Fruit fly (Drosophila melanogaster) whole organism, embryonic: ENCODE data around the gene Tyler.

Experiments
- Blimp-1 ChIP-seq: fragments of 200-800 bp; sonication (Bioruptor generic); optimal IDR thresholded peaks from 3 replicates; lab custom pipeline; 2018; ENCODE audit warnings: missing biosample characterization, missing genetic modification characterization, mild to moderate bottlenecking, moderate library complexity, missing genetic modification reagents
- C15 ChIP-seq: fragments of 200-800 bp; sonication (Bioruptor generic); IDR thresholded peaks from 3 replicates; pipeline ENCODE4 v1.3.6; 2022; ENCODE audit warnings: missing biosample characterization, missing genetic modification characterization
- CG10654 ChIP-seq: fragments of 200-800 bp; sonication (Bioruptor generic); optimal IDR thresholded peaks from 2 replicates; lab custom pipeline; 2016; ENCODE audit warnings: missing biosample characterization, missing genetic modification characterization
- CG12155 ChIP-seq: fragments of 200-800 bp; sonication (Bioruptor generic); optimal IDR thresholded peaks from 3 replicates; lab custom pipeline; 2016; ENCODE audit warnings: missing biosample characterization, missing genetic modification characterization
- CG12219 ChIP-seq: fragments of 200-800 bp; sonication (Bioruptor generic); optimal IDR thresholded peaks from 3 replicates; lab custom pipeline; 2018; ENCODE audit warnings: missing biosample characterization, mild to moderate bottlenecking, missing genetic modification characterization
- CG13424 ChIP-seq: fragments of 200-800 bp; sonication (Bioruptor generic); optimal IDR thresholded peaks from 2 replicates; lab custom pipeline; 2019; ENCODE audit warnings: missing biosample characterization, mild to moderate bottlenecking, missing genetic modification characterization, moderate library complexity
- CG14014 ChIP-seq: fragments of 200-800 bp; sonication (Bioruptor generic); IDR thresholded peaks from 2 replicates; pipeline ENCODE4 v1.3.6; 2022; ENCODE audit warnings: missing biosample characterization, missing genetic modification characterization
- CG14965 ChIP-seq: fragments of 200-800 bp; sonication (Bioruptor generic); optimal IDR thresholded peaks from 2 replicates; lab custom pipeline; 2016; ENCODE audit warnings: missing biosample characterization, missing genetic modification characterization, borderline replicate concordance
- CG1529 ChIP-seq: fragments of 200-800 bp; sonication (Bioruptor generic); optimal IDR thresholded peaks from 3 replicates; lab custom pipeline; 2018; ENCODE audit warnings: missing biosample characterization, missing genetic modification characterization
- CG15479 ChIP-seq: fragments of 200-800 bp; sonication (Bioruptor generic); optimal IDR thresholded peaks from 3 replicates; lab custom pipeline; 2019; ENCODE audit warnings: missing biosample characterization, mild to moderate bottlenecking, missing genetic modification characterization, moderate library complexity
- CG16863 ChIP-seq: fragments of 200-800 bp; sonication (Bioruptor generic); optimal IDR thresholded peaks from 3 replicates; lab custom pipeline; 2016; ENCODE audit warnings: missing biosample characterization, missing genetic modification characterization
- CG17568 ChIP-seq: fragments of 200-800 bp; sonication (Bioruptor generic); optimal IDR thresholded peaks from 2 replicates; lab custom pipeline; 2018; ENCODE audit warnings: missing biosample characterization, mild to moderate bottlenecking, missing genetic modification characterization, moderate library complexity
- CG17612 ChIP-seq: fragments of 200-800 bp; sonication (Bioruptor generic); IDR thresholded peaks from 2 replicates; pipeline ENCODE4 v1.3.6; 2022; ENCODE audit warnings: missing biosample characterization, missing genetic modification characterization
- CG2678 ChIP-seq: fragments of 200-800 bp; sonication (Bioruptor generic); optimal IDR thresholded peaks from 3 replicates; lab custom pipeline; 2019; ENCODE audit warnings: missing biosample characterization, mild to moderate bottlenecking, missing genetic modification characterization, moderate library complexity
- CG30020 ChIP-seq: fragments of 200-800 bp; optimal IDR thresholded peaks from 2 replicates; lab custom pipeline; 2019; ENCODE audit warnings: missing biosample characterization, mild to moderate bottlenecking, missing genetic modification characterization, moderate library complexity
- CG33557 ChIP-seq: fragments of 200-800 bp; sonication (Bioruptor generic); optimal IDR thresholded peaks from 2 replicates; lab custom pipeline; 2019; ENCODE audit warnings: missing biosample characterization, mild to moderate bottlenecking, missing genetic modification characterization, moderate library complexity
- CG4707 ChIP-seq: fragments of 200-800 bp; sonication (Bioruptor generic); optimal IDR thresholded peaks from 2 replicates; lab custom pipeline; 2018; ENCODE audit warnings: missing biosample characterization, mild to moderate bottlenecking, missing genetic modification characterization, moderate library complexity
- CG6854 ChIP-seq: fragments of 200-800 bp; sonication (Bioruptor generic); optimal IDR thresholded peaks from 3 replicates; lab custom pipeline; 2017; ENCODE audit warnings: missing biosample characterization, mild to moderate bottlenecking, missing genetic modification characterization
- CG8290 ChIP-seq, 3 experiments: fragments of 200-800 bp; sonication (Bioruptor generic); optimal IDR thresholded peaks; 2 replicates each; lab custom pipeline; 2016 to 2019; ENCODE audit warnings: missing biosample characterization in 3 of 3, missing genetic modification characterization in 3 of 3, mild to moderate bottlenecking in 2 of 3, moderate library complexity in 1 of 3
- CG8944 ChIP-seq: fragments of 200-800 bp; sonication (Bioruptor generic); optimal IDR thresholded peaks from 3 replicates; lab custom pipeline; 2016; ENCODE audit warnings: missing biosample characterization, missing genetic modification characterization
- CG9817 ChIP-seq: fragments of 200-800 bp; sonication (Bioruptor generic); optimal IDR thresholded peaks from 2 replicates; lab custom pipeline; 2018; ENCODE audit warnings: missing biosample characterization, mild to moderate bottlenecking, missing genetic modification characterization, moderate library complexity
- Dp ChIP-seq: fragments of 200-800 bp; sonication (Bioruptor generic); optimal IDR thresholded peaks from 2 replicates; lab custom pipeline; 2018; ENCODE audit warnings: missing biosample characterization, mild to moderate bottlenecking, missing genetic modification characterization, moderate library complexity
- HHEX ChIP-seq: fragments of 200-800 bp; sonication (Bioruptor generic); optimal IDR thresholded peaks from 3 replicates; lab custom pipeline; 2017; ENCODE audit warnings: missing biosample characterization, mild to moderate bottlenecking, missing genetic modification characterization, missing genetic modification reagents
- HLHmδ ChIP-seq: fragments of 200-800 bp; sonication (Bioruptor generic); optimal IDR thresholded peaks from 2 replicates; lab custom pipeline; 2018; ENCODE audit warnings: missing biosample characterization, mild to moderate bottlenecking, missing genetic modification characterization, moderate library complexity
- MBD-R2 ChIP-seq: fragments of 200-800 bp; sonication (Bioruptor generic); IDR thresholded peaks from 2 replicates; pipeline ENCODE4 v1.3.6; 2022; ENCODE audit warnings: missing biosample characterization, missing genetic modification characterization
- Nf-YC ChIP-seq: fragments of 200-800 bp; optimal IDR thresholded peaks from 3 replicates; lab custom pipeline; 2019; ENCODE audit warnings: missing biosample characterization, mild to moderate bottlenecking, missing genetic modification characterization, moderate library complexity
- NfI ChIP-seq: fragments of 200-800 bp; sonication (Bioruptor generic); optimal IDR thresholded peaks from 3 replicates; lab custom pipeline; 2018; ENCODE audit warnings: missing biosample characterization, mild to moderate bottlenecking, missing genetic modification characterization, moderate library complexity
- Rx ChIP-seq: fragments of 200-800 bp; sonication (Bioruptor generic); IDR thresholded peaks from 2 replicates; pipeline ENCODE4 v1.3.6; 2022; ENCODE audit warnings: missing biosample characterization, missing genetic modification characterization
- Sox100B ChIP-seq: fragments of 200-800 bp; sonication (Bioruptor generic); optimal IDR thresholded peaks from 3 replicates; lab custom pipeline; 2018; ENCODE audit warnings: missing biosample characterization, mild to moderate bottlenecking, missing genetic modification characterization
- abd-A ChIP-seq: fragments of 200-800 bp; sonication (Bioruptor generic); optimal IDR thresholded peaks from 3 replicates; lab custom pipeline; 2019; ENCODE audit warnings: missing biosample characterization, mild to moderate bottlenecking, missing genetic modification characterization, moderate library complexity
- crc ChIP-seq: fragments of 200-800 bp; sonication (Bioruptor generic); optimal IDR thresholded peaks from 2 replicates; lab custom pipeline; 2016; ENCODE audit warnings: missing biosample characterization, missing genetic modification characterization
- crp ChIP-seq, 2 experiments: fragments of 200-800 bp; sonication (Bioruptor generic); optimal IDR thresholded peaks; 2 replicates in 1 of 2; 3 replicates in 1 of 2; lab custom pipeline; 2017; ENCODE audit warnings: missing biosample characterization in 2 of 2, missing genetic modification characterization in 2 of 2, mild to moderate bottlenecking in 1 of 2, moderate library complexity in 1 of 2
- esg ChIP-seq: fragments of 200-800 bp; sonication (Bioruptor generic); conservative IDR thresholded peaks from 2 replicates; pipeline ENCODE4 v1.3.6; 2022; ENCODE audit warnings: missing biosample characterization, missing genetic modification characterization
- fru ChIP-seq: fragments of >200 bp; optimal IDR thresholded peaks from 2 replicates; lab custom pipeline; 2017
- ftz-f1 ChIP-seq: fragments of 200-800 bp; sonication (Bioruptor generic); optimal IDR thresholded peaks from 2 replicates; lab custom pipeline; 2016; ENCODE audit warnings: missing biosample characterization, missing genetic modification characterization
- h ChIP-seq: fragments of >200 bp; optimal IDR thresholded peaks from 2 replicates; lab custom pipeline; 2017
- hbn ChIP-seq: fragments of 200-800 bp; sonication (Bioruptor generic); IDR thresholded peaks from 2 replicates; pipeline ENCODE4 v1.3.6; 2022; ENCODE audit warnings: missing biosample characterization, missing genetic modification characterization; ENCODE audit not compliant: partially characterized antibody
- hth ChIP-seq: fragments of >200 bp; optimal IDR thresholded peaks from 2 replicates; lab custom pipeline; 2017; ENCODE audit warnings: inconsistent platforms
- lmd ChIP-seq: fragments of 200-800 bp; sonication (Bioruptor generic); IDR thresholded peaks from 2 replicates; pipeline ENCODE4 v1.3.6; 2022; ENCODE audit warnings: missing biosample characterization, missing genetic modification characterization
- onecut ChIP-seq: fragments of 200-800 bp; sonication (Bioruptor generic); IDR thresholded peaks from 2 replicates; pipeline ENCODE4 v1.3.6; 2022; ENCODE audit warnings: missing biosample characterization, missing genetic modification characterization
- org-1 ChIP-seq: fragments of 200-800 bp; sonication (Bioruptor generic); optimal IDR thresholded peaks from 2 replicates; lab custom pipeline; 2017; ENCODE audit warnings: missing biosample characterization, missing genetic modification characterization
- pfk ChIP-seq: fragments of 200-800 bp; sonication (Bioruptor generic); optimal IDR thresholded peaks from 2 replicates; lab custom pipeline; 2018; ENCODE audit warnings: missing biosample characterization, mild to moderate bottlenecking, missing genetic modification characterization, moderate library complexity
- psq ChIP-seq: fragments of 200-800 bp; sonication (Bioruptor generic); optimal IDR thresholded peaks from 2 replicates; lab custom pipeline; 2017; ENCODE audit warnings: missing biosample characterization, missing genetic modification characterization
- shn ChIP-seq: fragments of 200-800 bp; sonication (Bioruptor generic); optimal IDR thresholded peaks from 3 replicates; lab custom pipeline; 2016; ENCODE audit warnings: missing biosample characterization, missing genetic modification characterization
- sim ChIP-seq: fragments of 200-800 bp; sonication (Bioruptor generic); IDR thresholded peaks from 2 replicates; pipeline ENCODE4 v1.3.6; 2022; ENCODE audit warnings: missing biosample characterization, missing genetic modification characterization
- so ChIP-seq: fragments of 200-800 bp; sonication (Bioruptor generic); IDR thresholded peaks from 3 replicates; pipeline ENCODE4 v1.3.6; 2022; ENCODE audit warnings: missing biosample characterization, missing genetic modification characterization
- sug ChIP-seq: fragments of 200-800 bp; optimal IDR thresholded peaks from 2 replicates; lab custom pipeline; 2019; ENCODE audit warnings: missing biosample characterization, mild to moderate bottlenecking, missing genetic modification characterization, moderate library complexity
- tap ChIP-seq: fragments of 200-800 bp; optimal IDR thresholded peaks from 3 replicates; lab custom pipeline; 2019; ENCODE audit warnings: missing biosample characterization, mild to moderate bottlenecking, missing genetic modification characterization, moderate library complexity
- ttk ChIP-seq: fragments of 200-800 bp; sonication (Bioruptor generic); IDR thresholded peaks from 2 replicates; pipeline ENCODE4 v2.1.2; 2022; ENCODE audit warnings: missing biosample characterization, missing genetic modification characterization
- twi ChIP-seq: fragments of 200-800 bp; optimal IDR thresholded peaks from 2 replicates; lab custom pipeline; 2019; ENCODE audit warnings: missing biosample characterization, mild to moderate bottlenecking, missing genetic modification characterization, moderate library complexity
- zen2 ChIP-seq: fragments of 200-800 bp; sonication (Bioruptor generic); IDR thresholded peaks from 3 replicates; pipeline ENCODE4 v1.3.6; 2022; ENCODE audit warnings: missing biosample characterization, missing genetic modification characterization; ENCODE audit not compliant: partially characterized antibody

Tyler gene

dm6 chrX:19615990-19616663 lies 4.8 kb downstream of the Tyler start, which contains the start of gene CG14210 (continued):
- TF ChIP-seq crp (GFP tag; optimal IDR thresholded peaks at IDR 0.05; lab: Kevin White, UChicago) (peak; percentile 3 to 84), CG14965 (GFP tag; lab: Kevin White, UChicago) (no peak), esg (GFP tag; lab: Robert Waterston, UW) (no peak), Sox100B (GFP tag; lab: Kevin White, UChicago) (no peak), Rx (GFP tag; lab: Robert Waterston, UW) (no peak), ttk (GFP tag; lab: Robert Waterston, UW) (no peak), Nf-YC (tag; lab: Kevin White, UChicago) (no peak), CG12155 (GFP tag; lab: Kevin White, UChicago) (no peak), CG17612 (no peak), CG10654 (GFP tag; lab: Kevin White, UChicago) (no peak), org-1 (GFP tag; lab: Kevin White, UChicago) (no peak), pfk (GFP tag; lab: Kevin White, UChicago) (peak; percentile 70), sug (peak; percentile 25), shn (GFP tag; lab: Kevin White, UChicago) (no peak), CG12219 (GFP tag; lab: Kevin White, UChicago) (no peak), CG2678 (tag; lab: Kevin White, UChicago) (no peak), CG8290 (GFP tag; optimal IDR thresholded peaks at IDR 0.05; lab: Kevin White, UChicago) (no peak), CG8290 (tag; optimal IDR thresholded peaks at IDR 0.05; lab: Kevin White, UChicago) (no peak), CG1529 (GFP tag; lab: Kevin White, UChicago) (no peak), CG16863 (no peak), MBD-R2 (GFP tag; lab: Robert Waterston, UW) (peak; percentile 70), CG9817 (tag; lab: Kevin White, UChicago) (no peak), hth (lab: Kevin White, UChicago) (no peak), ftz-f1 (no peak), HLHmδ (GFP tag; lab: Kevin White, UChicago) (no peak), psq (GFP tag; lab: Kevin White, UChicago) (no peak), zen2 (GFP tag; lab: Robert Waterston, UW) (peak; percentile 78), fru (lab: Kevin White, UChicago) (no peak), lmd (GFP tag; lab: Robert Waterston, UW) (no peak), NfI (no peak), CG14014 (no peak), onecut (GFP tag; lab: Robert Waterston, UW) (no peak), CG17568 (GFP tag; lab: Kevin White, UChicago) (no peak), hbn (GFP tag; lab: Robert Waterston, UW) (peak; percentile 60), so (GFP tag; lab: Robert Waterston, UW) (no peak), HHEX (GFP tag; lab: Kevin White, UChicago) (no peak), twi (peak; percentile 30), CG13424 (no peak), CG4707 (GFP tag; lab: Kevin White, UChicago) (no peak), crc (no peak), CG30020 (tag; lab: Kevin White, UChicago) (no peak), CG15479 (no peak), Blimp-1 (GFP tag; lab: Kevin White, UChicago) (no peak), h (lab: Kevin White, UChicago) (no peak), CG6854 (GFP tag; lab: Kevin White, UChicago) (no peak), abd-A (tag; lab: Kevin White, UChicago) (no peak), sim (GFP tag; lab: Robert Waterston, UW) (no peak), CG8944 (GFP tag; lab: Kevin White, UChicago) (no peak), tap (tag; lab: Kevin White, UChicago) (no peak), Dp (GFP tag; lab: Kevin White, UChicago) (peak; percentile 84), CG33557 (no peak), C15 (GFP tag; lab: Robert Waterston, UW) (no peak)
